Worm (Caenorhabditis elegans) whole organism, young adult: ENCODE data around the gene F38A5.22.

ENCODE experiments used
- B0019.2 ChIP-seq: fragments of 200-800 bp; sonication (Bioruptor generic); conservative IDR thresholded peaks from 2 replicates; pipeline ENCODE4 v1.3.6; 2022; ENCODE audit warnings: missing genetic modification reagents, missing genetic modification characterization, missing compliant biosample characterization
- C17E4.6 ChIP-seq: fragments of 200-800 bp; sonication (Bioruptor generic); IDR thresholded peaks from 2 replicates; pipeline ENCODE4 v1.3.6; 2022; ENCODE audit warnings: missing genetic modification reagents, missing genetic modification characterization, missing compliant biosample characterization
- D2030.7 ChIP-seq: fragments of 200-800 bp; sonication (Bioruptor generic); IDR thresholded peaks from 2 replicates; pipeline ENCODE4 v1.3.6; 2022; ENCODE audit warnings: missing genetic modification reagents, missing genetic modification characterization, missing compliant biosample characterization
- F22D6.2 ChIP-seq: sonication (generic microtip); optimal IDR thresholded peaks from 2 replicates; lab custom pipeline; 2016; ENCODE audit warnings: mild to moderate bottlenecking, missing genetic modification characterization, missing compliant biosample characterization
- F23B12.7 ChIP-seq: sonication (generic microtip); optimal IDR thresholded peaks from 2 replicates; lab custom pipeline; 2017; ENCODE audit warnings: missing genetic modification characterization, mild to moderate bottlenecking, missing compliant biosample characterization, antibody characterized with exemption, moderate library complexity; ENCODE audit not compliant: insufficient read depth
- F37B4.10 ChIP-seq: fragments of 200-800 bp; sonication (Bioruptor generic); IDR thresholded peaks from 2 replicates; pipeline ENCODE4 v1.3.6; 2022; ENCODE audit warnings: missing genetic modification characterization, missing compliant biosample characterization
- K12H6.12 ChIP-seq: fragments of 200-800 bp; sonication (Bioruptor generic); optimal IDR thresholded peaks from 2 replicates; lab custom pipeline; 2018; ENCODE audit warnings: mild to moderate bottlenecking, missing genetic modification characterization, missing compliant biosample characterization
- aptf-2 ChIP-seq: fragments of 200-800 bp; sonication (Bioruptor generic); conservative IDR thresholded peaks from 2 replicates; pipeline ENCODE4 v1.3.6; 2022; ENCODE audit warnings: missing genetic modification reagents, missing genetic modification characterization, missing compliant biosample characterization
- atf-7 ChIP-seq: sonication (generic microtip); optimal IDR thresholded peaks from 2 replicates; lab custom pipeline; 2017; ENCODE audit warnings: mild to moderate bottlenecking, missing genetic modification characterization, missing compliant biosample characterization
- attf-6 ChIP-seq: fragments of 200-800 bp; sonication (Bioruptor generic); IDR thresholded peaks from 2 replicates; pipeline ENCODE4 v1.3.6; 2022; ENCODE audit warnings: missing genetic modification reagents, missing genetic modification characterization, missing compliant biosample characterization
- ceh-79 ChIP-seq: sonication (generic microtip); optimal IDR thresholded peaks from 2 replicates; lab custom pipeline; 2017; ENCODE audit warnings: mild to moderate bottlenecking, missing genetic modification characterization, missing compliant biosample characterization
- chd-7 ChIP-seq: sonication (generic microtip); optimal IDR thresholded peaks from 2 replicates; lab custom pipeline; 2016; ENCODE audit warnings: mild to moderate bottlenecking, missing genetic modification characterization, moderate library complexity, missing compliant biosample characterization
- die-1 ChIP-seq: sonication (generic microtip); optimal IDR thresholded peaks from 2 replicates; lab custom pipeline; 2016; ENCODE audit warnings: missing genotype, mild to moderate bottlenecking, missing genetic modification characterization, missing compliant biosample characterization
- dox-1 ChIP-seq: fragments of 200-800 bp; sonication (Bioruptor generic); IDR thresholded peaks from 2 replicates; pipeline ENCODE4 v1.3.6; 2022; ENCODE audit warnings: missing genetic modification reagents, missing genetic modification characterization, missing compliant biosample characterization
- egl-18 ChIP-seq: fragments of 200-800 bp; sonication (Bioruptor generic); IDR thresholded peaks from 2 replicates; pipeline ENCODE4 v1.3.6; 2022; ENCODE audit warnings: missing genetic modification reagents, missing genetic modification characterization, missing compliant biosample characterization
- egrh-3 ChIP-seq: fragments of 200-800 bp; sonication (Bioruptor generic); IDR thresholded peaks from 2 replicates; pipeline ENCODE4 v1.3.6; 2022; ENCODE audit warnings: missing genetic modification reagents, missing genetic modification characterization, missing compliant biosample characterization
- ekl-4 ChIP-seq: fragments of 200-800 bp; sonication (Bioruptor generic); IDR thresholded peaks from 2 replicates; pipeline ENCODE4 v1.3.6; 2022; ENCODE audit warnings: missing genetic modification reagents, missing genetic modification characterization, missing compliant biosample characterization
- fkh-3 ChIP-seq: sonication (generic microtip); optimal IDR thresholded peaks from 2 replicates; lab custom pipeline; 2016; ENCODE audit warnings: mild to moderate bottlenecking, missing genetic modification characterization, missing compliant biosample characterization
- hmg-1.2 ChIP-seq: fragments of 200-800 bp; sonication (Bioruptor generic); IDR thresholded peaks from 2 replicates; pipeline ENCODE4 v1.3.6; 2022; ENCODE audit warnings: missing genetic modification reagents, missing genetic modification characterization, missing compliant biosample characterization
- hmg-20 ChIP-seq: fragments of 200-800 bp; sonication (Bioruptor generic); IDR thresholded peaks from 2 replicates; pipeline ENCODE4 v1.3.6; 2022; ENCODE audit warnings: missing genetic modification reagents, missing genetic modification characterization, missing compliant biosample characterization
- let-607 ChIP-seq, 2 experiments: fragments of 200-800 bp in 1 of 2; sonication (Bioruptor generic) in 1 of 2; sonication (generic microtip) in 1 of 2; optimal IDR thresholded peaks; 2 replicates each; lab custom pipeline; 2016 to 2018; ENCODE audit warnings: mild to moderate bottlenecking in 2 of 2, missing compliant biosample characterization in 2 of 2, missing genetic modification characterization in 2 of 2, moderate library complexity in 2 of 2, missing genotype in 1 of 2
- lin-35 ChIP-seq, 3 experiments: fragments of 150-350 bp in 2 of 3; sonication (generic microtip) in 1 of 3; optimal IDR thresholded peaks; 2 replicates each; lab custom pipeline; 2014 to 2018; ENCODE audit warnings: missing biosample characterization in 3 of 3, missing genetic modification characterization in 3 of 3, missing genetic modification reagents in 3 of 3
- lir-1 ChIP-seq: fragments of 200-800 bp; sonication (Bioruptor generic); conservative IDR thresholded peaks from 2 replicates; pipeline ENCODE4 v1.3.6; 2022; ENCODE audit warnings: missing genetic modification reagents, missing genetic modification characterization, missing compliant biosample characterization
- lsy-27 ChIP-seq: sonication (generic microtip); optimal IDR thresholded peaks from 2 replicates; lab custom pipeline; 2017; ENCODE audit warnings: missing genetic modification characterization, mild to moderate bottlenecking, missing compliant biosample characterization, antibody characterized with exemption, missing genotype, borderline replicate concordance; ENCODE audit not compliant: insufficient read depth
- madf-3 ChIP-seq: fragments of 200-800 bp; sonication (Bioruptor generic); IDR thresholded peaks from 2 replicates; pipeline ENCODE4 v1.3.6; 2022; ENCODE audit warnings: missing genetic modification reagents, missing genetic modification characterization, missing compliant biosample characterization
- mcd-1 ChIP-seq: fragments of 200-800 bp; sonication (Bioruptor generic); IDR thresholded peaks from 2 replicates; pipeline ENCODE4 v1.3.6; 2022; ENCODE audit warnings: missing genetic modification reagents, missing genetic modification characterization, missing compliant biosample characterization
- mes-4 ChIP-seq: sonication (generic microtip); optimal IDR thresholded peaks from 2 replicates; lab custom pipeline; 2016; ENCODE audit warnings: missing genotype, missing genetic modification characterization, missing compliant biosample characterization
- mxl-1 ChIP-seq: sonication (generic microtip); optimal IDR thresholded peaks from 2 replicates; lab custom pipeline; 2016; ENCODE audit warnings: missing genetic modification characterization, missing compliant biosample characterization
- nfya-1 ChIP-seq: sonication (generic microtip); optimal IDR thresholded peaks from 2 replicates; lab custom pipeline; 2017; ENCODE audit warnings: antibody characterized with exemption, missing compliant biosample characterization, missing genetic modification characterization, borderline replicate concordance; ENCODE audit not compliant: insufficient read depth
- nhr-90 ChIP-seq: sonication (generic microtip); optimal IDR thresholded peaks from 2 replicates; lab custom pipeline; 2016; ENCODE audit warnings: missing genotype, mild to moderate bottlenecking, missing genetic modification characterization, missing compliant biosample characterization
- rec-8 ChIP-seq, 2 experiments: sonication (generic microtip); optimal IDR thresholded peaks; 2 replicates each; lab custom pipeline; 2016; ENCODE audit warnings: mild to moderate bottlenecking in 2 of 2, missing genetic modification characterization in 2 of 2, missing genetic modification reagents in 2 of 2, missing genotype in 2 of 2, missing biosample characterization in 1 of 2, missing compliant biosample characterization in 1 of 2, moderate library complexity in 1 of 2
- rpc-1 ChIP-seq, 2 experiments: fragments of 150-350 bp in 1 of 2; sonication (generic microtip) in 1 of 2; optimal IDR thresholded peaks; 2 replicates each; lab custom pipeline; 2014 to 2018; ENCODE audit warnings: missing biosample characterization in 1 of 2, missing genetic modification characterization in 1 of 2, missing genetic modification reagents in 1 of 2, missing genotype in 1 of 2
- snpc-3.4 ChIP-seq: sonication (generic microtip); optimal IDR thresholded peaks from 2 replicates; lab custom pipeline; 2017; ENCODE audit warnings: missing genetic modification characterization, mild to moderate bottlenecking, missing compliant biosample characterization, antibody characterized with exemption, moderate library complexity, missing genotype, missing genetic modification reagents
- snpc-4 ChIP-seq, 5 experiments: fragments of 150-350 bp in 1 of 5; sonication (generic microtip) in 4 of 5; optimal IDR thresholded peaks; 2 replicates each; lab custom pipeline; 2014 to 2018; ENCODE audit warnings: missing genetic modification characterization in 5 of 5, missing biosample characterization in 3 of 5, antibody characterized with exemption in 2 of 5, mild to moderate bottlenecking in 2 of 5, missing compliant biosample characterization in 2 of 5, missing genotype in 2 of 5, moderate library complexity in 2 of 5, missing genetic modification reagents in 1 of 5
- tbx-9 ChIP-seq: sonication (generic microtip); optimal IDR thresholded peaks from 2 replicates; lab custom pipeline; 2016; ENCODE audit warnings: borderline replicate concordance, missing genetic modification characterization, inconsistent platforms, missing compliant biosample characterization
- tlf-1 ChIP-seq: fragments of 200-800 bp; sonication (Bioruptor generic); optimal IDR thresholded peaks from 2 replicates; lab custom pipeline; 2018; ENCODE audit warnings: mild to moderate bottlenecking, missing genetic modification characterization, missing compliant biosample characterization
- unc-130 ChIP-seq: sonication (generic microtip); optimal IDR thresholded peaks from 2 replicates; lab custom pipeline; 2016; ENCODE audit warnings: missing genetic modification reagents, missing genetic modification characterization, missing compliant biosample characterization
- unc-62 ChIP-seq: fragments of 150-350 bp; optimal IDR thresholded peaks from 2 replicates; lab custom pipeline; 2014; ENCODE audit warnings: missing biosample characterization, missing genetic modification reagents, missing genetic modification characterization
- zim-3 ChIP-seq: sonication (generic microtip); optimal IDR thresholded peaks from 2 replicates; lab custom pipeline; 2017; ENCODE audit warnings: mild to moderate bottlenecking, missing genetic modification characterization, moderate library complexity, missing compliant biosample characterization
- ztf-18 ChIP-seq: sonication (generic microtip); optimal IDR thresholded peaks from 2 replicates; lab custom pipeline; 2016; ENCODE audit warnings: missing genotype, mild to moderate bottlenecking, missing genetic modification characterization, missing compliant biosample characterization
- ztf-22 ChIP-seq: fragments of 200-800 bp; sonication (Bioruptor generic); optimal IDR thresholded peaks from 2 replicates; lab custom pipeline; 2018; ENCODE audit warnings: mild to moderate bottlenecking, missing genetic modification characterization, moderate library complexity, missing compliant biosample characterization
- ztf-26 ChIP-seq: sonication (generic microtip); optimal IDR thresholded peaks from 2 replicates; lab custom pipeline; 2017; ENCODE audit warnings: missing genetic modification characterization, missing compliant biosample characterization
- ztf-6 ChIP-seq: fragments of 200-800 bp; sonication (Bioruptor generic); IDR thresholded peaks from 2 replicates; pipeline ENCODE4 v1.3.6; 2022; ENCODE audit warnings: missing genetic modification reagents, missing genetic modification characterization, missing compliant biosample characterization

Gene F38A5.22

ce11 chrIV:6634789-6635188, 39.0 kb upstream of the F38A5.22 start, which contains the start of gene metl-13:
TSS of gene metl-13 (plus strand) at chrIV:6635089.
- TF ChIP-seq K12H6.12 (tag; lab: Kevin White, UChicago) (no peak), snpc-4 (GFP tag; optimal IDR thresholded peaks at IDR 0.05; lab: Kevin White, UChicago) (no peak), snpc-4 (tag; optimal IDR thresholded peaks at IDR 0.05; lab: Kevin White, UChicago) (peak in 1 of 4 experiments; percentile 55), hmg-1.2 (GFP tag; lab: Robert Waterston, UW) (no peak)
- TF ChIP-seq, all 124 proteins: peak for 1

DNA sequence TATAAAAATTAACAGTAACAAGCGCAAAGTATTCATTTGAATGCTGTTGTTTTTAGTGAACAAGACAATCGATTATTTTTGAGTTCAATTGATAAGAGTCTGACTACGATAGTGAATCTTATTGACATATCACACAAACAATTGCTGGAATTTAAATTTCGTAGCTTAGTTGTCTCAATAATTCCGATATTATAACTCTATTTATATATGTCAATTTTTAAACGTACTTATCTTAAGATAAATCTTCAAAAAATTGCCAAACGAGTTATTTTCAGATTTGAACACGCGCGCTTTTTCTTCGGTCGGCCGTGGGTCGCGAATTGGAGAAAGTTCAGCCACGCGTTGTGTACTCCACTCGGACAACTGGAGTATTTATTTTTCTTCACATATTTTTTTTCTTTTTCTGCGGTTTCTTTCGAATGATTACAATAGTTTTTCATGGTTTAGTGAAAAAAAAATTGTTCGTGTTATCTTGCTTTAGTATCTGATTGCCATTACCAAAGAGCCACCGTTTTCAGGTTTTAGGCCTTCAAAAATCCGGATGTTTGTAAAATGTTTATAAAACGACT, 36.0 kb upstream of the F38A5.22 start, which contains the start of the genes cest-5.1 and C01B10.9:
cest-5.1 (minus strand) TSS at position 51 of the 569 bp plus-strand sequence.
C01B10.9 (plus strand) TSS at position 519 of the 569 bp plus-strand sequence.
- no peak for TF ChIP-seq lsy-27 (tag; lab: Kevin White, UChicago)
- TF ChIP-seq hmg-20, result no peak
- peak; percentile 50 for TF ChIP-seq snpc-3.4 (tag; lab: Kevin White, UChicago)
- TF ChIP-seq let-607 (tag; optimal IDR thresholded peaks at IDR 0.05; lab: Kevin White, UChicago), result peak in 1 of 2 experiments; percentile 41
- TF ChIP-seq mxl-1 (tag; lab: Kevin White, UChicago), result no peak
- no peak for TF ChIP-seq C17E4.6
- no peak for TF ChIP-seq F23B12.7 (tag; lab: Kevin White, UChicago)
- TF ChIP-seq D2030.7 (GFP tag; lab: Robert Waterston, UW), result peak; percentile 37; the same call in 1 of the 2 replicates
- TF ChIP-seq dox-1 (GFP tag; lab: Robert Waterston, UW), result no peak; the same call in 1 of the 2 replicates
- no peak for TF ChIP-seq F22D6.2
- TF ChIP-seq unc-62, result no peak
- no peak for TF ChIP-seq ceh-79 (tag; lab: Kevin White, UChicago)
- no peak for TF ChIP-seq die-1 (tag; lab: Kevin White, UChicago)
- TF ChIP-seq mes-4, result no peak
- no peak for TF ChIP-seq zim-3 (tag; lab: Kevin White, UChicago)
- TF ChIP-seq ztf-18, result no peak
- no peak for TF ChIP-seq rpc-1 (optimal IDR thresholded peaks at IDR 0.05; lab: Kevin White, UChicago)
- TF ChIP-seq rpc-1 (tag; optimal IDR thresholded peaks at IDR 0.05; lab: Kevin White, UChicago), result no peak
- peak; percentile 40 for TF ChIP-seq snpc-4 (GFP tag; optimal IDR thresholded peaks at IDR 0.05; lab: Kevin White, UChicago)
- peak; percentile 50 to 84 (median 73) for TF ChIP-seq snpc-4 (tag; optimal IDR thresholded peaks at IDR 0.05; lab: Kevin White, UChicago)
- no peak for TF ChIP-seq egl-18
- peak; percentile 49; the same call in 1 of the 2 replicates for TF ChIP-seq aptf-2 (GFP tag; lab: Robert Waterston, UW)
- no peak for TF ChIP-seq madf-3 (GFP tag; lab: Robert Waterston, UW)
- peak; percentile 53; the same call in 1 of the 2 replicates for TF ChIP-seq attf-6 (GFP tag; lab: Robert Waterston, UW)
- no peak for TF ChIP-seq nfya-1
- TF ChIP-seq atf-7 (tag; lab: Kevin White, UChicago), result no peak
- no peak for TF ChIP-seq tbx-9
- no peak for TF ChIP-seq tlf-1 (GFP tag; lab: Kevin White, UChicago)
- no peak for TF ChIP-seq ztf-6 (GFP tag; lab: Robert Waterston, UW)
- TF ChIP-seq mcd-1 (GFP tag; lab: Robert Waterston, UW), result no peak
- no peak for TF ChIP-seq B0019.2 (GFP tag; lab: Robert Waterston, UW)
- peak in 2 of 3 experiments; percentile 18 to 86 for TF ChIP-seq lin-35 (GFP tag; optimal IDR thresholded peaks at IDR 0.05; lab: Kevin White, UChicago)
- no peak for TF ChIP-seq egrh-3 (GFP tag; lab: Robert Waterston, UW)
- TF ChIP-seq unc-130 (GFP tag; lab: Kevin White, UChicago), result peak; percentile 87
- TF ChIP-seq F37B4.10, result no peak
- TF ChIP-seq lir-1 (GFP tag; lab: Robert Waterston, UW), result peak; percentile 45; the same call in 1 of the 2 replicates
- no peak for TF ChIP-seq fkh-3
- TF ChIP-seq rec-8 (tag; optimal IDR thresholded peaks at IDR 0.05; lab: Kevin White, UChicago), result no peak
- no peak for TF ChIP-seq ekl-4 (GFP tag; lab: Robert Waterston, UW)
- no peak for TF ChIP-seq chd-7 (tag; lab: Kevin White, UChicago)
- no peak for TF ChIP-seq ztf-26 (tag; lab: Kevin White, UChicago)
- TF ChIP-seq nhr-90, result no peak
- no peak for TF ChIP-seq ztf-22 (GFP tag; lab: Kevin White, UChicago)
